Worm (Caenorhabditis elegans) whole organism, late embryonic: ENCODE data around the gene gst-9.

ENCODE experiments used
- C38D4.7 ChIP-seq: fragments of 200-800 bp; sonication (Bioruptor generic); optimal IDR thresholded peaks from 2 replicates; lab custom pipeline; 2018; ENCODE audit warnings: mild to moderate bottlenecking, missing genetic modification characterization, moderate library complexity, missing compliant biosample characterization
- ama-1 ChIP-seq: fragments of 150-350 bp; optimal IDR thresholded peaks from 2 replicates; lab custom pipeline; 2014
- ceh-34 ChIP-seq: sonication (generic microtip); optimal IDR thresholded peaks from 2 replicates; lab custom pipeline; 2016; ENCODE audit warnings: mild to moderate bottlenecking, missing genetic modification characterization, missing compliant biosample characterization
- che-1 ChIP-seq: sonication (generic microtip); optimal IDR thresholded peaks from 2 replicates; lab custom pipeline; 2016; ENCODE audit warnings: mild to moderate bottlenecking, missing genetic modification characterization, missing compliant biosample characterization
- dmd-4 ChIP-seq: sonication (generic microtip); optimal IDR thresholded peaks from 2 replicates; lab custom pipeline; 2016; ENCODE audit warnings: borderline replicate concordance, missing genetic modification characterization, missing compliant biosample characterization
- elt-4 ChIP-seq: sonication (generic microtip); optimal IDR thresholded peaks from 2 replicates; lab custom pipeline; 2016; ENCODE audit warnings: missing genetic modification characterization, missing compliant biosample characterization
- mec-3 ChIP-seq: sonication (generic microtip); optimal IDR thresholded peaks from 2 replicates; lab custom pipeline; 2016; ENCODE audit warnings: borderline replicate concordance, missing genetic modification characterization, missing compliant biosample characterization
- nhr-11 ChIP-seq: fragments of 150-350 bp; optimal IDR thresholded peaks from 2 replicates; lab custom pipeline; 2014; ENCODE audit warnings: missing biosample characterization, missing genetic modification characterization
- pag-3 ChIP-seq: sonication (generic microtip); optimal IDR thresholded peaks from 2 replicates; lab custom pipeline; 2016; ENCODE audit warnings: missing compliant biosample characterization, missing genetic modification characterization, borderline replicate concordance
- pha-2 ChIP-seq: sonication (generic microtip); optimal IDR thresholded peaks from 2 replicates; lab custom pipeline; 2017; ENCODE audit warnings: mild to moderate bottlenecking, missing genetic modification characterization, missing compliant biosample characterization
- pha-4 ChIP-seq: fragments of 150-350 bp; optimal IDR thresholded peaks from 2 replicates; lab custom pipeline; 2018; ENCODE audit warnings: missing biosample characterization, missing genetic modification reagents, missing genetic modification characterization
- tbx-2 ChIP-seq: sonication (generic microtip); optimal IDR thresholded peaks from 2 replicates; lab custom pipeline; 2016; ENCODE audit warnings: missing genetic modification characterization, missing compliant biosample characterization
- unc-55 ChIP-seq: sonication (generic microtip); optimal IDR thresholded peaks from 2 replicates; lab custom pipeline; 2017; ENCODE audit warnings: missing biosample characterization, missing genetic modification reagents, missing genetic modification characterization
- unc-86 ChIP-seq: sonication (generic microtip); optimal IDR thresholded peaks from 2 replicates; lab custom pipeline; 2016; ENCODE audit warnings: missing genetic modification characterization, missing compliant biosample characterization

ce11 chrII:4905883-4906282 is 14.5 kb downstream of the gst-9 start:
- TF ChIP-seq nhr-11 (tag; lab: Kevin White, UChicago) (no peak), pha-2 (tag; lab: Kevin White, UChicago) (no peak), ceh-34 (tag; lab: Kevin White, UChicago) (no peak), mec-3 (tag; lab: Kevin White, UChicago) (no peak), pag-3 (no peak), pha-4 (tag; lab: Kevin White, UChicago) (no peak), dmd-4 (tag; lab: Kevin White, UChicago) (no peak), elt-4 (tag; lab: Kevin White, UChicago) (no peak), tbx-2 (tag; lab: Kevin White, UChicago) (no peak), ama-1 (lab: Kevin White, UChicago) (no peak), unc-86 (tag; lab: Kevin White, UChicago) (no peak), unc-55 (no peak), che-1 (tag; lab: Kevin White, UChicago) (no peak), C38D4.7 (GFP tag; lab: Kevin White, UChicago) (no peak)
